Worm (Caenorhabditis elegans): Measurements from ENCODE around the gene B0361.3.
A peak's percentile ranks its signal among the peaks of the same experiment; 100 is the strongest.

The B0361.3 gene

DNA sequence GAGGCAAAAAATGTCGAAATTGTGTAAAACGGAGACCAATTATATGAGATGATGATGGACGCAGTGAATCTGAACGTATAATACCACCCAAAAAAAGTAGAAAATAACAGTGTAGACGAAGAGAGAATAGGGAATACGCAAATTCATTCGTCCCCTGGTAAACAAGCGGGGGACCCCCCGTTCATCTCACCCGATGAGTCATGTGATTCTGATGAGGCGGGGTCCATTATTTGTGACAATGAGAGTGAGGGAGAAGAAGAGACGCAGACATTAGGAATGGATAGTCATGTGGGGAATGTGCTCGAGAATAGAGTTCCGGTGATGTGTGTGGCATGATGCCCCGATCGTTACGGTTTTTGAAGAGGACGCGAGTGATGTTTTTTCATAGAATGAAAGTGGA, 9.2 kb upstream of the B0361.3 start (continued):
- peak; percentile 84 for TF ChIP-seq nhr-20 (tag; optimal IDR thresholded peaks at IDR 0.05)
- TF ChIP-seq egl-13 (tag; optimal IDR thresholded peaks at IDR 0.05) = no peak
- peak; percentile 62 for TF ChIP-seq lin-13 (GFP tag; optimal IDR thresholded peaks at IDR 0.05)

DNA sequence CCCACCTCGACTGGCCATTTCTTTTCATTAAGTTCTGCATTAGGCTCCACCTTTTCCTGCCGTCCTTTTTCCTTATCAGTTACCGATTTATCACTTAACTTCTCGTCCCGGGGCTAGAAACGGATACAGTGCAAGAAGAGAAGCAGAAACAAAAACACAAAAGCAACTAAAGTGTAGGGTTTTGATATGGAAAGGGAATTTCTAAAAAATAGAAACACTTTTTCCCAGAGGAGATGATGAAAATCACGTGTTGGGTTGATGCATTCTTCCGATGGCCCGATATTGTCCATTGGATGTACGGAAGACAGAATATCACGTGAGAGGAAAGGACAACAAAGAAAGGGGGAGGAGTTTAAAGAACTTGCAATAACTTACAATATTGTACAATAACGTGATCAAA, 8.4 kb upstream of the B0361.3 start:
- TF ChIP-seq grh-1 (GFP tag; IDR thresholded peaks at IDR 0.05) (peak; percentile 53), C04F5.9 (tag; optimal IDR thresholded peaks at IDR 0.05) (no peak), elt-2 (tag; optimal IDR thresholded peaks at IDR 0.05) (no peak), hpl-2 (GFP tag; optimal IDR thresholded peaks at IDR 0.05) (no peak), efl-3 (GFP tag; optimal IDR thresholded peaks at IDR 0.05) (no peak), egl-13 (tag; optimal IDR thresholded peaks at IDR 0.05) (no peak), C16A3.4 (tag; optimal IDR thresholded peaks at IDR 0.05) (peak; percentile 21), xbp-1 (tag; optimal IDR thresholded peaks at IDR 0.05) (peak; percentile 40), nhr-47 (tag; optimal IDR thresholded peaks at IDR 0.05) (peak; percentile 56), ceh-90 (tag; optimal IDR thresholded peaks at IDR 0.05) (no peak), pqm-1 (tag; optimal IDR thresholded peaks at IDR 0.05) (no peak), ces-1 (GFP tag; optimal IDR thresholded peaks at IDR 0.05) (no peak), lin-15B (tag; optimal IDR thresholded peaks at IDR 0.05) (no peak), ets-5 (GFP tag; IDR thresholded peaks at IDR 0.05) (no peak), irx-1 (tag; optimal IDR thresholded peaks at IDR 0.05) (peak; percentile 21), elt-3 (tag; optimal IDR thresholded peaks at IDR 0.05) (peak in 5 of 6 experiments; percentile 27 to 94 (median 77)), mep-1 (tag; optimal IDR thresholded peaks at IDR 0.05) (peak; percentile 82), sptf-1 (tag; optimal IDR thresholded peaks at IDR 0.05) (no peak), F16B12.6 (tag; optimal IDR thresholded peaks at IDR 0.05) (no peak), hlh-4 (tag; optimal IDR thresholded peaks at IDR 0.05) (no peak), lin-14 (GFP tag; optimal IDR thresholded peaks at IDR 0.05) (peak; percentile 87), unc-130 (tag; optimal IDR thresholded peaks at IDR 0.05) (peak; percentile 77), aha-1 (tag; optimal IDR thresholded peaks at IDR 0.05) (no peak), unc-98 (GFP tag; IDR thresholded peaks at IDR 0.05) (no peak), swsn-7 (tag; optimal IDR thresholded peaks at IDR 0.05) (peak; percentile 37), nhr-12 (tag; optimal IDR thresholded peaks at IDR 0.05) (no peak), nhr-90 (tag; optimal IDR thresholded peaks at IDR 0.05; ENCODE audit: poor library complexity) (peak; percentile 82), mab-9 (GFP tag; IDR thresholded peaks at IDR 0.05) (no peak), rnt-1 (tag; optimal IDR thresholded peaks at IDR 0.05) (peak; percentile 27), nhr-20 (tag; optimal IDR thresholded peaks at IDR 0.05) (peak; percentile 97), nhr-19 (GFP tag; conservative IDR thresholded peaks at IDR 0.05) (peak; percentile 79), lin-35 (GFP tag; optimal IDR thresholded peaks at IDR 0.05) (peak in 1 of 2 experiments; percentile 79), zag-1 (tag; optimal IDR thresholded peaks at IDR 0.05) (no peak), blmp-1 (tag; optimal IDR thresholded peaks at IDR 0.05) (peak; percentile 96), C34B4.2 (tag; optimal IDR thresholded peaks at IDR 0.05) (no peak), nhr-71 (tag; optimal IDR thresholded peaks at IDR 0.05) (peak; percentile 90), lin-13 (GFP tag; optimal IDR thresholded peaks at IDR 0.05) (peak; percentile 46), lsy-2 (tag; optimal IDR thresholded peaks at IDR 0.05) (peak; percentile 65 to 68), egl-27 (tag; optimal IDR thresholded peaks at IDR 0.05) (no peak), ztf-4 (tag; optimal IDR thresholded peaks at IDR 0.05) (peak; percentile 2), efl-1 (optimal IDR thresholded peaks at IDR 0.05) (peak; percentile 2 to 53), efl-1 (GFP tag; optimal IDR thresholded peaks at IDR 0.05 in 1 of 2) (peak; percentile 24 to 95), ceh-82 (tag; optimal IDR thresholded peaks at IDR 0.05) (peak in 1 of 3 experiments; percentile 8), fkh-4 (tag; optimal IDR thresholded peaks at IDR 0.05; ENCODE audit: borderline replicate concordance) (no peak), unc-30 (tag; optimal IDR thresholded peaks at IDR 0.05) (no peak), dsc-1 (tag; optimal IDR thresholded peaks at IDR 0.05) (no peak), fkh-10 (GFP tag; optimal IDR thresholded peaks at IDR 0.05) (no peak), mdl-1 (tag; optimal IDR thresholded peaks at IDR 0.05) (peak in 1 of 2 experiments; percentile 84), snu-23 (GFP tag; optimal IDR thresholded peaks at IDR 0.05) (peak; percentile 77), nhr-76 (tag; optimal IDR thresholded peaks at IDR 0.05) (no peak), sup-37 (GFP tag; optimal IDR thresholded peaks at IDR 0.05) (no peak)

Measured in whole organism, L1 larva.